Worm (Caenorhabditis elegans) whole organism, young adult: ENCODE measurements around the gene ttr-17.

Experiments used
- F23B12.7 ChIP-seq: sonication (generic microtip); optimal IDR thresholded peaks from 2 replicates; lab custom pipeline; 2017; ENCODE audit warnings: missing genetic modification characterization, mild to moderate bottlenecking, missing compliant biosample characterization, antibody characterized with exemption, moderate library complexity; ENCODE audit not compliant: insufficient read depth
- F33H1.4 ChIP-seq: fragments of 200-800 bp; sonication (Bioruptor generic); IDR thresholded peaks from 2 replicates; pipeline ENCODE4 v1.3.6; 2022; ENCODE audit warnings: missing genetic modification reagents, missing genetic modification characterization, missing compliant biosample characterization
- ama-1 ChIP-seq, 3 experiments: fragments of 150-350 bp in 1 of 3; sonication (generic microtip) in 2 of 3; optimal IDR thresholded peaks; 2 replicates each; lab custom pipeline; 2014 to 2018; ENCODE audit warnings: missing biosample characterization in 2 of 3, missing genetic modification characterization in 2 of 3, missing genetic modification reagents in 2 of 3
- ceh-100 ChIP-seq: fragments of 200-800 bp; sonication (Bioruptor generic); IDR thresholded peaks from 2 replicates; pipeline ENCODE4 v1.3.6; 2022; ENCODE audit warnings: missing genetic modification reagents, missing genetic modification characterization, missing compliant biosample characterization
- ets-4 ChIP-seq: fragments of 200-800 bp; sonication (Bioruptor generic); optimal IDR thresholded peaks from 2 replicates; lab custom pipeline; 2018; ENCODE audit warnings: mild to moderate bottlenecking, missing genetic modification characterization, missing compliant biosample characterization
- hlh-12 ChIP-seq: sonication (generic microtip); optimal IDR thresholded peaks from 2 replicates; lab custom pipeline; 2016; ENCODE audit warnings: missing genetic modification characterization, missing compliant biosample characterization
- let-607 ChIP-seq, 2 experiments: fragments of 200-800 bp in 1 of 2; sonication (Bioruptor generic) in 1 of 2; sonication (generic microtip) in 1 of 2; optimal IDR thresholded peaks; 2 replicates each; lab custom pipeline; 2016 to 2018; ENCODE audit warnings: mild to moderate bottlenecking in 2 of 2, missing compliant biosample characterization in 2 of 2, missing genetic modification characterization in 2 of 2, moderate library complexity in 2 of 2, missing genotype in 1 of 2
- nfya-1 ChIP-seq: sonication (generic microtip); optimal IDR thresholded peaks from 2 replicates; lab custom pipeline; 2017; ENCODE audit warnings: antibody characterized with exemption, missing compliant biosample characterization, missing genetic modification characterization, borderline replicate concordance; ENCODE audit not compliant: insufficient read depth
- nhr-80 ChIP-seq: sonication (generic microtip); optimal IDR thresholded peaks from 2 replicates; lab custom pipeline; 2016; ENCODE audit warnings: missing genetic modification characterization, missing compliant biosample characterization
- rpc-1 ChIP-seq, 2 experiments: fragments of 150-350 bp in 1 of 2; sonication (generic microtip) in 1 of 2; optimal IDR thresholded peaks; 2 replicates each; lab custom pipeline; 2014 to 2018; ENCODE audit warnings: missing biosample characterization in 1 of 2, missing genetic modification characterization in 1 of 2, missing genetic modification reagents in 1 of 2, missing genotype in 1 of 2

ce11 chrIV:11030893-11031292 lies 35.9 kb downstream of the ttr-17 start, which contains the start of gene hrg-4:
- TF ChIP-seq F33H1.4 (no peak), F23B12.7 (tag; lab: Kevin White, UChicago) (no peak), ceh-100 (no peak), let-607 (tag; optimal IDR thresholded peaks at IDR 0.05; lab: Kevin White, UChicago) (no peak), rpc-1 (optimal IDR thresholded peaks at IDR 0.05; lab: Kevin White, UChicago) (no peak), rpc-1 (tag; optimal IDR thresholded peaks at IDR 0.05; lab: Kevin White, UChicago) (no peak), hlh-12 (tag; lab: Kevin White, UChicago) (no peak), ets-4 (GFP tag; lab: Kevin White, UChicago) (no peak), nhr-80 (no peak), nfya-1 (tag; lab: Kevin White, UChicago) (no peak), ama-1 (optimal IDR thresholded peaks at IDR 0.05; lab: Kevin White, UChicago) (no peak), ama-1 (GFP tag; optimal IDR thresholded peaks at IDR 0.05; lab: Kevin White, UChicago) (no peak)
